Worm (Caenorhabditis elegans) whole organism, L3 larva: Measurements from ENCODE around the gene trf-1.

Experiments used
- aly-2 ChIP-seq: fragments of 150-350 bp; optimal IDR thresholded peaks from 2 replicates; lab custom pipeline; 2014; ENCODE audit warnings: missing biosample characterization, missing genetic modification characterization
- ama-1 ChIP-seq: fragments of 150-350 bp; optimal IDR thresholded peaks from 2 replicates; lab custom pipeline; 2018
- ceh-28 ChIP-seq: fragments of 150-350 bp; optimal IDR thresholded peaks from 2 replicates; lab custom pipeline; 2014; ENCODE audit warnings: missing biosample characterization, missing genetic modification reagents, missing genetic modification characterization
- egl-27 ChIP-seq: sonication (generic microtip); optimal IDR thresholded peaks from 4 replicates; lab custom pipeline; 2017; ENCODE audit warnings: missing biosample characterization, missing genetic modification reagents, missing genetic modification characterization
- egl-5 ChIP-seq: fragments of 150-350 bp; optimal IDR thresholded peaks from 2 replicates; lab custom pipeline; 2017; ENCODE audit warnings: missing biosample characterization, missing genetic modification reagents, missing genetic modification characterization, inconsistent platforms
- elt-2 ChIP-seq: sonication (generic microtip); optimal IDR thresholded peaks from 2 replicates; lab custom pipeline; 2016; ENCODE audit warnings: missing genetic modification reagents, mild to moderate bottlenecking, missing genetic modification characterization, missing compliant biosample characterization
- eor-1 ChIP-seq, 2 experiments: fragments of 150-350 bp; optimal IDR thresholded peaks; 2 replicates each; lab custom pipeline; 2014 to 2018; ENCODE audit warnings: missing biosample characterization in 2 of 2, missing genetic modification characterization in 2 of 2
- fkh-10 ChIP-seq: sonication (generic microtip); optimal IDR thresholded peaks from 2 replicates; lab custom pipeline; 2017; ENCODE audit warnings: missing biosample characterization, missing genetic modification reagents, missing genetic modification characterization
- fkh-2 ChIP-seq: fragments of 150-350 bp; optimal IDR thresholded peaks from 2 replicates; lab custom pipeline; 2014; ENCODE audit warnings: missing biosample characterization, missing genetic modification reagents, missing genetic modification characterization
- fos-1 ChIP-seq: fragments of 150-350 bp; optimal IDR thresholded peaks from 2 replicates; lab custom pipeline; 2014; ENCODE audit warnings: missing biosample characterization, missing genetic modification characterization
- hmg-11 ChIP-seq: sonication (generic microtip); optimal IDR thresholded peaks from 2 replicates; lab custom pipeline; 2016; ENCODE audit warnings: missing genetic modification characterization, missing compliant biosample characterization
- jun-1 ChIP-seq: fragments of 150-350 bp; optimal IDR thresholded peaks from 2 replicates; lab custom pipeline; 2014; ENCODE audit warnings: missing biosample characterization, missing genetic modification reagents, missing genetic modification characterization
- lin-15B ChIP-seq: fragments of 150-350 bp; optimal IDR thresholded peaks from 2 replicates; lab custom pipeline; 2014; ENCODE audit warnings: missing biosample characterization, missing genetic modification characterization
- lin-39 ChIP-seq: fragments of 150-350 bp; optimal IDR thresholded peaks from 2 replicates; lab custom pipeline; 2018; ENCODE audit warnings: missing biosample characterization, missing genetic modification reagents, missing genetic modification characterization
- lsy-12 ChIP-seq: sonication (generic microtip); optimal IDR thresholded peaks from 2 replicates; lab custom pipeline; 2016; ENCODE audit warnings: mild to moderate bottlenecking, missing genetic modification characterization, missing compliant biosample characterization
- mdl-1 ChIP-seq: fragments of 150-350 bp; optimal IDR thresholded peaks from 2 replicates; lab custom pipeline; 2014; ENCODE audit warnings: missing biosample characterization, missing genetic modification characterization
- mml-1 ChIP-seq: fragments of 150-350 bp; sonication (generic microtip); optimal IDR thresholded peaks from 3 replicates; lab custom pipeline; 2014; ENCODE audit warnings: missing biosample characterization, missing genetic modification characterization
- nfya-1 ChIP-seq: sonication (generic microtip); optimal IDR thresholded peaks from 2 replicates; lab custom pipeline; 2017; ENCODE audit warnings: missing genetic modification characterization, mild to moderate bottlenecking, missing compliant biosample characterization, antibody characterized with exemption, moderate library complexity; ENCODE audit not compliant: insufficient read depth
- nhr-11 ChIP-seq: fragments of 150-350 bp; optimal IDR thresholded peaks from 2 replicates; lab custom pipeline; 2014; ENCODE audit warnings: missing biosample characterization, missing genetic modification characterization
- nhr-23 ChIP-seq: fragments of 150-350 bp; optimal IDR thresholded peaks from 2 replicates; lab custom pipeline; 2014; ENCODE audit warnings: missing biosample characterization, missing genetic modification reagents, missing genetic modification characterization
- nhr-237 ChIP-seq: fragments of 150-350 bp; optimal IDR thresholded peaks from 2 replicates; lab custom pipeline; 2014; ENCODE audit warnings: missing biosample characterization, missing genetic modification characterization
- nhr-25 ChIP-seq: sonication (generic microtip); optimal IDR thresholded peaks from 2 replicates; lab custom pipeline; 2017; ENCODE audit warnings: missing biosample characterization, missing genetic modification characterization
- nhr-43 ChIP-seq: sonication (generic microtip); optimal IDR thresholded peaks from 2 replicates; lab custom pipeline; 2016; ENCODE audit warnings: mild to moderate bottlenecking, missing genetic modification characterization, missing compliant biosample characterization; ENCODE audit not compliant: poor library complexity, severe bottlenecking
- nhr-76 ChIP-seq: fragments of 150-350 bp; sonication (generic microtip); optimal IDR thresholded peaks from 5 replicates; lab custom pipeline; 2014; ENCODE audit warnings: missing biosample characterization, missing genetic modification characterization
- pha-4 ChIP-seq: fragments of 150-350 bp; optimal IDR thresholded peaks from 2 replicates; lab custom pipeline; 2014; ENCODE audit warnings: missing biosample characterization, missing genetic modification reagents, missing genetic modification characterization
- pqm-1 ChIP-seq: fragments of 150-350 bp; optimal IDR thresholded peaks from 2 replicates; lab custom pipeline; 2017; ENCODE audit warnings: missing biosample characterization, missing genetic modification characterization, inconsistent platforms
- sea-2 ChIP-seq: fragments of 150-350 bp; sonication (generic microtip); optimal IDR thresholded peaks from 4 replicates; lab custom pipeline; 2014; ENCODE audit warnings: missing biosample characterization, missing genetic modification reagents, missing genetic modification characterization
- skn-1 ChIP-seq: fragments of 150-350 bp; optimal IDR thresholded peaks from 2 replicates; lab custom pipeline; 2014; ENCODE audit warnings: missing biosample characterization, missing genetic modification characterization
- snpc-4 ChIP-seq: fragments of 150-350 bp; optimal IDR thresholded peaks from 2 replicates; lab custom pipeline; 2014; ENCODE audit warnings: missing biosample characterization, missing genetic modification characterization
- zag-1 ChIP-seq: fragments of 150-350 bp; optimal IDR thresholded peaks from 2 replicates; lab custom pipeline; 2014; ENCODE audit warnings: missing biosample characterization, missing genetic modification characterization
- ztf-11 ChIP-seq: fragments of 150-350 bp; optimal IDR thresholded peaks from 2 replicates; lab custom pipeline; 2014; ENCODE audit warnings: missing biosample characterization, missing genetic modification characterization
- ztf-4 ChIP-seq: fragments of 150-350 bp; optimal IDR thresholded peaks from 2 replicates; lab custom pipeline; 2014; ENCODE audit warnings: missing biosample characterization, missing genetic modification characterization

trf-1 gene

DNA sequence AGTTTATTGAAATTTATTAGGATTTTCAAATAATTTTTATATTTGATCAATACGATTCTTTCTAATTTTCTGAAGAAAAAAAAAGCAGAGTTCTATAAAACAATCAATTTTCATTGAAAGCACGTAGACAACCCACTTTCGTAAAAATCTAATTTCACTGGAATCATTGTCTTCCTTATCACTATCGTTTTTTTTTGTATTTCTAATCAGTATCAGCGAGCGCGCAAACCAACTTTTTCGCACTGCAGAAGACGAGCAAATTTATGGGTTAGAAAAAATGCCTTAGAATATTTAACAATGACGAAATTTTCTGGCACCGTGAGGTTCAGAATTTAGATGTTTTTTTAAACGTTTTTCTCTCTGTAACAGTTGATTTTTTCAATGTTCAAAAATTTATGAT lies 22.6 kb downstream of the trf-1 start:
- TF ChIP-seq skn-1 (tag; lab: Kevin White, UChicago) = no peak
- peak; percentile 62 for TF ChIP-seq elt-2 (tag; lab: Kevin White, UChicago)
- TF ChIP-seq aly-2 (tag; lab: Kevin White, UChicago) = no peak
- TF ChIP-seq nhr-76 (tag; lab: Kevin White, UChicago) = no peak

- no peak for TF ChIP-seq mdl-1 (tag; lab: Kevin White, UChicago)
- no peak for TF ChIP-seq nhr-11 (tag; lab: Kevin White, UChicago)
- TF ChIP-seq fos-1 = no peak
- no peak for TF ChIP-seq jun-1 (tag; lab: Kevin White, UChicago)
- no peak for TF ChIP-seq snpc-4 (tag; lab: Kevin White, UChicago)
- no peak for TF ChIP-seq zag-1
- no peak for TF ChIP-seq nhr-25 (tag; lab: Kevin White, UChicago)
- no peak for TF ChIP-seq nhr-23 (tag; lab: Kevin White, UChicago)
- TF ChIP-seq nhr-43 (tag; lab: Kevin White, UChicago) = no peak
- TF ChIP-seq nfya-1 (tag; lab: Kevin White, UChicago) = no peak
- TF ChIP-seq aly-2 (tag; lab: Kevin White, UChicago) = no peak
These were observed 24.9 kb downstream of the trf-1 start, which contains the start of gene cua-1 for ce11 chrIII:13455207-13455606. Gene cua-1 (minus strand): TSS chrIII:13455307.

ce11 chrIII:13455816-13456215 lies 25.6 kb downstream of the trf-1 start:
- TF ChIP-seq lin-39 (tag; lab: Kevin White, UChicago) (peak; percentile 0), pha-4 (tag; lab: Kevin White, UChicago) (peak; percentile 47), lin-15B (tag; lab: Kevin White, UChicago) (peak; percentile 47), nhr-25 (tag; lab: Kevin White, UChicago) (no peak), sea-2 (GFP tag; lab: Kevin White, UChicago) (no peak), nfya-1 (tag; lab: Kevin White, UChicago) (peak; percentile 51), fkh-10 (peak; percentile 34), hmg-11 (tag; lab: Kevin White, UChicago) (peak; percentile 3)

DNA sequence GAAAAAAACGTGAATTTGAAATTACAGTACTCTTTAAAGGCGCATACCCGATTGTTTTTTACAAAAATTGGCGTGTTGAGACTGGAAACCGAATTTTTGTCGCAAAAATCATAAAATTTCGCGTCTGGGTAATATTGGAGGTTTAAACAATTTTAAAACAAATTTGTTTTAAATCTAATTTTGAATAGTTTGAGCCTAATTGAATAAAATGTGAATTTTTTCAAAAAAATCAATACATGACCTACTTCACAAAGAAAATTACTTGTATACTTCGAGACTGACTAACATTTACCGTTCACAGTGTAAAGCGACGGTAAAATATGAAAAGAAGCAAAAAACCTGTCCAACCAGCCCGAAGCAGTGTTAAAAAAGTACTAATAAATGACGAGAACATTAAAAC lies 27.0 kb downstream of the trf-1 start:
- no peak for TF ChIP-seq fkh-2 (tag; lab: Kevin White, UChicago)
- TF ChIP-seq nhr-23 (tag; lab: Kevin White, UChicago) = peak; percentile 5
- no peak for TF ChIP-seq ztf-11
- peak; percentile 7 for TF ChIP-seq ama-1 (lab: Kevin White, UChicago)
- TF ChIP-seq ceh-28 (tag; lab: Kevin White, UChicago) = peak; percentile 58

- no peak for TF ChIP-seq eor-1 (tag; optimal IDR thresholded peaks at IDR 0.05; lab: Kevin White, UChicago)
- no peak for TF ChIP-seq fos-1
- no peak for TF ChIP-seq egl-27 (tag; lab: Kevin White, UChicago)
- TF ChIP-seq aly-2 (tag; lab: Kevin White, UChicago) = no peak
- TF ChIP-seq lsy-12 (tag; lab: Kevin White, UChicago) = no peak
- no peak for TF ChIP-seq mml-1 (tag; lab: Kevin White, UChicago)
- no peak for TF ChIP-seq ztf-4
- no peak for TF ChIP-seq ceh-28 (tag; lab: Kevin White, UChicago)
- no peak for TF ChIP-seq pqm-1 (tag; lab: Kevin White, UChicago)
- no peak for TF ChIP-seq hmg-11 (tag; lab: Kevin White, UChicago)
- TF ChIP-seq egl-5 = no peak
- no peak for TF ChIP-seq sea-2 (GFP tag; lab: Kevin White, UChicago)
- TF ChIP-seq nhr-237 (tag; lab: Kevin White, UChicago) = no peak
- no peak for TF ChIP-seq ama-1 (lab: Kevin White, UChicago)
These were observed 28.8 kb downstream of the trf-1 start, which contains the start of gene tag-164 for ce11 chrIII:13458978-13459596. Gene tag-164 (plus strand): TSS chrIII:13459546.
